Worm (Caenorhabditis elegans) whole organism, early embryonic: ENCODE results near the gene F58A6.1.

ENCODE experiments used
- F13C5.2 ChIP-seq: sonication (generic microtip); optimal IDR thresholded peaks from 2 replicates; lab custom pipeline; 2017; ENCODE audit warnings: mild to moderate bottlenecking, missing genetic modification characterization, inconsistent platforms, missing compliant biosample characterization
- ama-1 ChIP-seq: fragments of 150-350 bp; optimal IDR thresholded peaks from 2 replicates; lab custom pipeline; 2014
- ets-7 ChIP-seq: sonication (generic microtip); optimal IDR thresholded peaks from 2 replicates; lab custom pipeline; 2016; ENCODE audit warnings: missing genotype, missing genetic modification characterization, missing compliant biosample characterization
- hmbx-1 ChIP-seq: sonication (generic microtip); optimal IDR thresholded peaks from 2 replicates; lab custom pipeline; 2016; ENCODE audit warnings: mild to moderate bottlenecking, missing genetic modification characterization, missing compliant biosample characterization
- hmg-4 ChIP-seq: fragments of 200-800 bp; sonication (Bioruptor generic); optimal IDR thresholded peaks from 2 replicates; lab custom pipeline; 2018; ENCODE audit warnings: mild to moderate bottlenecking, missing genetic modification characterization, missing compliant biosample characterization
- pes-1 ChIP-seq: fragments of 200-800 bp; sonication (Bioruptor generic); IDR thresholded peaks from 2 replicates; pipeline ENCODE4 v1.3.6; 2022; ENCODE audit warnings: missing genetic modification reagents, missing genetic modification characterization, missing compliant biosample characterization
- sea-1 ChIP-seq: fragments of 200-800 bp; sonication (Bioruptor generic); conservative IDR thresholded peaks from 2 replicates; pipeline ENCODE4 v1.3.6; 2022; ENCODE audit warnings: missing genetic modification characterization, missing compliant biosample characterization
- tbx-37 ChIP-seq: fragments of 200-800 bp; sonication (Bioruptor generic); conservative IDR thresholded peaks from 2 replicates; pipeline ENCODE4 v1.3.6; 2022; ENCODE audit warnings: missing genetic modification reagents, missing genetic modification characterization, missing compliant biosample characterization

- TF ChIP-seq ama-1 (lab: Kevin White, UChicago), result no peak
- no peak for TF ChIP-seq F13C5.2 (tag; lab: Kevin White, UChicago)
- no peak for TF ChIP-seq tbx-37
- TF ChIP-seq hmg-4 (GFP tag; lab: Kevin White, UChicago), result no peak
- TF ChIP-seq ets-7, result no peak
- TF ChIP-seq hmbx-1 (tag; lab: Kevin White, UChicago), result no peak
- TF ChIP-seq sea-1 (GFP tag; lab: Robert Waterston, UW), result no peak
- TF ChIP-seq pes-1 (GFP tag; lab: Robert Waterston, UW), result no peak
These were observed 29.7 kb downstream of the F58A6.1 start, which contains the start of gene C27D6.1 for ce11 chrII:5172451-5172850.
